Worm (Caenorhabditis elegans): ENCODE results near the gene zip-5.

DNA sequence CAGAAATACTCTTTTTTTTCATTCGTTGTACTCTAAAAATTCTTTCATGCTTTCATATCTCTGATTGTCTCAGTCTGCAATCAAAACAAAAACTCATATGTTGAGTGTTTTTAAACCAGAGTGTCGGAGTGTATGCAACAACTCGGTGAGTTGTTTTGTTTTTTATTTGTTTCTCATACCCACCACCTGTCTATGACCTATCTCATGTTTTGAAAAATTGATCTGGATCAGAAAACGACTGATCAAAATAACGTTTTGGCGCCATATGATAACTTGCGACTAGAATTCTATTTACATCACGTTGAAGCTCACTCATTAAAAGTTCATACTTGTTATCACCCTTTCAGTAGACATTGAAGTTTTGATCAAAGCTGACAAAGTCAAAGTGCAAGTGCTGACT, 34.4 kb downstream of the zip-5 start:
- TF ChIP-seq lin-54 (GFP tag; optimal IDR thresholded peaks at IDR 0.05) (no peak), D2030.7 (GFP tag; IDR thresholded peaks at IDR 0.05) (no peak), tbp1 (GFP tag; optimal IDR thresholded peaks at IDR 0.05) (no peak), F55B11.4 (tag; optimal IDR thresholded peaks at IDR 0.05; ENCODE audit: borderline replicate concordance, insufficient read depth) (no peak), ama-1 (optimal IDR thresholded peaks at IDR 0.05) (no peak), ama-1 (GFP tag; optimal IDR thresholded peaks at IDR 0.05) (no peak), ccch-3 (GFP tag; optimal IDR thresholded peaks at IDR 0.05) (no peak)

Measured in whole organism, young adult.